Worm (Caenorhabditis elegans) whole organism, L4 larva: ENCODE results near the gene B0034.4.

Experiments used
- D1046.2 ChIP-seq: fragments of 200-800 bp; sonication (Bioruptor generic); IDR thresholded peaks from 2 replicates; pipeline ENCODE4 v1.3.6; 2022; ENCODE audit warnings: missing genetic modification characterization, missing compliant biosample characterization
- F10B5.3 ChIP-seq: sonication (generic microtip); optimal IDR thresholded peaks from 2 replicates; lab custom pipeline; 2016; ENCODE audit warnings: mild to moderate bottlenecking, missing genetic modification characterization, missing compliant biosample characterization
- ZK337.2 ChIP-seq: fragments of 200-800 bp; sonication (Bioruptor generic); IDR thresholded peaks from 2 replicates; pipeline ENCODE4 v1.3.6; 2022; ENCODE audit warnings: missing genetic modification reagents, missing genetic modification characterization, missing compliant biosample characterization
- aha-1 ChIP-seq: fragments of 150-350 bp; peaks from one replicate; lab custom pipeline; 2014; ENCODE audit warnings: missing biosample characterization, missing genetic modification characterization
- aly-2 ChIP-seq: sonication (generic microtip); optimal IDR thresholded peaks from 2 replicates; lab custom pipeline; 2018; ENCODE audit warnings: missing biosample characterization, missing genetic modification characterization
- ceh-44 ChIP-seq: fragments of 200-800 bp; sonication (Bioruptor generic); IDR thresholded peaks from 2 replicates; pipeline ENCODE4 v1.3.6; 2022; ENCODE audit warnings: missing genetic modification reagents, missing genetic modification characterization, missing compliant biosample characterization
- ceh-62 ChIP-seq: sonication (generic microtip); optimal IDR thresholded peaks from 2 replicates; lab custom pipeline; 2017; ENCODE audit warnings: missing biosample characterization, missing genetic modification characterization
- ctbp-1 ChIP-seq: fragments of 200-800 bp; sonication (Bioruptor generic); IDR thresholded peaks from 2 replicates; pipeline ENCODE4 v1.3.6; 2022; ENCODE audit warnings: missing genetic modification reagents, missing genetic modification characterization, missing compliant biosample characterization
- egl-27 ChIP-seq: sonication (generic microtip); optimal IDR thresholded peaks from 3 replicates; lab custom pipeline; 2017; ENCODE audit warnings: missing biosample characterization, missing genetic modification reagents, missing genetic modification characterization
- egl-43 ChIP-seq: fragments of 200-800 bp; sonication (Bioruptor generic); IDR thresholded peaks from 2 replicates; pipeline ENCODE4 v1.3.6; 2022; ENCODE audit warnings: missing genetic modification reagents, missing genetic modification characterization, missing compliant biosample characterization
- fkh-10 ChIP-seq: fragments of 150-350 bp; optimal IDR thresholded peaks from 2 replicates; lab custom pipeline; 2014; ENCODE audit warnings: missing biosample characterization, missing genetic modification reagents, missing genetic modification characterization
- fos-1 ChIP-seq: fragments of 150-350 bp; optimal IDR thresholded peaks from 2 replicates; lab custom pipeline; 2014; ENCODE audit warnings: missing biosample characterization, missing genetic modification characterization
- hif-1 ChIP-seq, 2 experiments: sonication (generic microtip); optimal IDR thresholded peaks; 2 replicates each; lab custom pipeline; 2016 to 2017; ENCODE audit warnings: missing compliant biosample characterization in 2 of 2, missing genetic modification characterization in 2 of 2, missing genetic modification reagents in 2 of 2, missing genotype in 2 of 2, mild to moderate bottlenecking in 1 of 2
- hlh-11 ChIP-seq: fragments of 200-800 bp; sonication (Bioruptor generic); optimal IDR thresholded peaks from 2 replicates; lab custom pipeline; 2018; ENCODE audit warnings: mild to moderate bottlenecking, missing genetic modification characterization, missing compliant biosample characterization
- hlh-30 ChIP-seq: sonication (generic microtip); optimal IDR thresholded peaks from 2 replicates; lab custom pipeline; 2017; ENCODE audit warnings: antibody characterized with exemption, mild to moderate bottlenecking, missing genetic modification characterization, missing compliant biosample characterization; ENCODE audit not compliant: insufficient read depth
- jun-1 ChIP-seq: fragments of 150-350 bp; optimal IDR thresholded peaks from 2 replicates; lab custom pipeline; 2014; ENCODE audit warnings: missing biosample characterization, missing genetic modification reagents, missing genetic modification characterization
- lin-15B ChIP-seq: fragments of 150-350 bp; sonication (generic microtip); optimal IDR thresholded peaks from 3 replicates; lab custom pipeline; 2014; ENCODE audit warnings: missing biosample characterization, missing genetic modification characterization
- lir-3 ChIP-seq: sonication (generic microtip); optimal IDR thresholded peaks from 2 replicates; lab custom pipeline; 2016; ENCODE audit warnings: mild to moderate bottlenecking, missing genetic modification characterization, missing compliant biosample characterization
- lsy-2 ChIP-seq, 2 experiments: fragments of 150-350 bp in 1 of 2; sonication (generic microtip) in 1 of 2; optimal IDR thresholded peaks; 2 replicates each; lab custom pipeline; 2014 to 2017; ENCODE audit warnings: missing biosample characterization in 2 of 2, missing genetic modification characterization in 2 of 2
- mxl-3 ChIP-seq: fragments of 200-800 bp; sonication (Bioruptor generic); optimal IDR thresholded peaks from 2 replicates; lab custom pipeline; 2018; ENCODE audit warnings: mild to moderate bottlenecking, missing genetic modification characterization, missing compliant biosample characterization
- nhr-11 ChIP-seq: fragments of 150-350 bp; optimal IDR thresholded peaks from 2 replicates; lab custom pipeline; 2014; ENCODE audit warnings: missing biosample characterization, missing genetic modification characterization
- nhr-42 ChIP-seq: fragments of 200-800 bp; sonication (Bioruptor generic); IDR thresholded peaks from 2 replicates; pipeline ENCODE4 v1.3.6; 2022; ENCODE audit warnings: missing genetic modification characterization, missing compliant biosample characterization
- nhr-76 ChIP-seq: fragments of 150-350 bp; optimal IDR thresholded peaks from 2 replicates; lab custom pipeline; 2014; ENCODE audit warnings: missing biosample characterization, missing genetic modification characterization
- nhr-77 ChIP-seq: fragments of 150-350 bp; optimal IDR thresholded peaks from 2 replicates; lab custom pipeline; 2014; ENCODE audit warnings: missing biosample characterization, missing genetic modification characterization
- pha-4 ChIP-seq, 2 experiments: fragments of 150-350 bp in 1 of 2; fragments of 200-800 bp in 1 of 2; sonication (Bioruptor generic) in 1 of 2; IDR thresholded peaks in 1 of 2; optimal IDR thresholded peaks in 1 of 2; 2 replicates each; pipeline versions ENCODE4 v1.3.6 to Lab custom; 2014 to 2022; ENCODE audit warnings: missing genetic modification characterization in 2 of 2, missing genetic modification reagents in 2 of 2, missing biosample characterization in 1 of 2, missing compliant biosample characterization in 1 of 2
- pqm-1 ChIP-seq: sonication (generic microtip); optimal IDR thresholded peaks from 2 replicates; lab custom pipeline; 2017; ENCODE audit warnings: missing biosample characterization, missing genetic modification characterization
- rbr-2 ChIP-seq: sonication (generic microtip); optimal IDR thresholded peaks from 2 replicates; lab custom pipeline; 2016; ENCODE audit warnings: missing genotype, missing genetic modification characterization, missing compliant biosample characterization
- saeg-2 ChIP-seq: fragments of 200-800 bp; sonication (Bioruptor generic); IDR thresholded peaks from 2 replicates; pipeline ENCODE4 v1.3.6; 2022; ENCODE audit warnings: missing genetic modification reagents, missing genetic modification characterization, missing compliant biosample characterization
- snpc-1.2 ChIP-seq: fragments of 200-800 bp; sonication (Bioruptor generic); IDR thresholded peaks from 2 replicates; pipeline ENCODE4 v1.3.6; 2022; ENCODE audit warnings: missing genetic modification reagents, missing genetic modification characterization, missing compliant biosample characterization
- unc-39 ChIP-seq: sonication (generic microtip); optimal IDR thresholded peaks from 2 replicates; lab custom pipeline; 2017; ENCODE audit warnings: missing biosample characterization, missing genetic modification characterization
- unc-62 ChIP-seq, 3 experiments: fragments of 150-350 bp in 1 of 3; sonication (generic microtip); optimal IDR thresholded peaks in 2 of 3; peaks in 1 of 3; 1 replicate in 1 of 3; 2 replicates in 2 of 3; lab custom pipeline; 2014 to 2017; ENCODE audit warnings: missing biosample characterization in 3 of 3, missing genetic modification characterization in 3 of 3, missing genetic modification reagents in 3 of 3, missing genotype in 1 of 3
- zag-1 ChIP-seq: fragments of 150-350 bp; optimal IDR thresholded peaks from 2 replicates; lab custom pipeline; 2014; ENCODE audit warnings: missing biosample characterization, missing genetic modification characterization
- zip-11 ChIP-seq: fragments of 200-800 bp; sonication (Bioruptor generic); IDR thresholded peaks from 2 replicates; pipeline ENCODE4 v1.3.6; 2022; ENCODE audit warnings: missing genetic modification characterization, missing compliant biosample characterization
- zip-2 ChIP-seq: fragments of 150-350 bp; optimal IDR thresholded peaks from 2 replicates; lab custom pipeline; 2014; ENCODE audit warnings: missing biosample characterization, missing genetic modification characterization
- ztf-11 ChIP-seq: fragments of 150-350 bp; optimal IDR thresholded peaks from 2 replicates; lab custom pipeline; 2014; ENCODE audit warnings: missing biosample characterization, missing genetic modification characterization
- ztf-7 ChIP-seq: fragments of 150-350 bp; optimal IDR thresholded peaks from 2 replicates; lab custom pipeline; 2014; ENCODE audit warnings: missing biosample characterization, missing genetic modification characterization

The B0034.4 gene

DNA sequence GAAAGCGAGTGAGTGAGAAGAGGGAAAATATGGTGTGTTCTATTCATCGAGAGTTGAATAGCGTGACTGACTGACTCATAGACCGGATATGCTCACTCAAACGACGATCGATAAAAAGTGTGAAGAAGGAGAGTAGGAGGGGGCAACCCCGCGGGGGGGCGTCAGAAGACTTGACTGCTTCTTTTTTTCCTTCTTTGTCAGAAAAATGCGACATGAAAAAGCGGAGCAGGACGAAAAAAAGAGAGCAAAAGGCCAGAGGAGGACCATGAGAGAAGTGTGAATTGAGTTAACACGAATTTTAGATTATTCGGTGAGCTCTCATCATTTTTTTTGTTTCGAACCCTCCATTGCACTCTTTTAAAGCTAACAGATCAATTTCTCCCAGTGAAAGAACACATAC, 7.0 kb downstream of the B0034.4 start:
- TF ChIP-seq hif-1 (tag; optimal IDR thresholded peaks at IDR 0.05; lab: Kevin White, UChicago), result no peak
- TF ChIP-seq lsy-2 (tag; optimal IDR thresholded peaks at IDR 0.05; lab: Kevin White, UChicago), result peak in 1 of 2 experiments; percentile 14
- peak in 1 of 2 experiments; percentile 94 for TF ChIP-seq unc-62 (GFP tag; optimal IDR thresholded peaks at IDR 0.05 in 1 of 2; lab: Kevin White, UChicago)
- no peak for TF ChIP-seq unc-62 (tag; optimal IDR thresholded peaks at IDR 0.05; lab: Kevin White, UChicago)
- peak; percentile 9 for TF ChIP-seq fkh-10
- no peak for TF ChIP-seq F10B5.3 (tag; lab: Kevin White, UChicago)
- TF ChIP-seq mxl-3 (GFP tag; lab: Kevin White, UChicago), result no peak
- TF ChIP-seq hlh-11, result peak; percentile 5
- no peak for TF ChIP-seq fos-1 (tag; lab: Kevin White, UChicago)
- peak; percentile 9 for TF ChIP-seq rbr-2 (tag; lab: Kevin White, UChicago)
- no peak for TF ChIP-seq lir-3 (tag; lab: Kevin White, UChicago)
- TF ChIP-seq saeg-2 (GFP tag; lab: Robert Waterston, UW), result no peak
- TF ChIP-seq lin-15B (tag; lab: Kevin White, UChicago), result no peak
- TF ChIP-seq hlh-30, result peak; percentile 33

DNA sequence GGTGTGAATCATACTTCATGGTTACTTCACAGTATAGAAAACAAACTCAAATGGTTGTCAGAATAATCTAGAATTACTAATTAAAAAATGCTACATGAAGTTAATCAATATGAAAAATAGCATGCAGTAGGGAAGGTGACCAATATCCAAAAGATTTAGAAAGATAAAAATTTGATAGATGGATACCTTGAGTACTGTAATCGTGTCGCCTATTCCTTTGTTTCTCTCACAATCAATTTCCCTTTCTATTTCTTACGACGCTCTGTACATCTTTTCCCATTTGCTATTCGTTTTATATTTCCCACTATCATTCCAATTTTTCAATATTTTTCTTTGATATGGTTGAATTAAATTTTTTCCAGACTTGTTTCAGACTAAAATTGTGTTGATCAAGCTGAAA, 8.0 kb downstream of the B0034.4 start, which contains the start of gene B0034.7:
Gene B0034.7 (plus strand): TSS at position 301 of the 400 bp plus-strand sequence.
- TF ChIP-seq ZK337.2 (GFP tag; lab: Robert Waterston, UW), result no peak
- TF ChIP-seq nhr-77 (tag; lab: Kevin White, UChicago), result no peak
- TF ChIP-seq lsy-2 (tag; optimal IDR thresholded peaks at IDR 0.05; lab: Kevin White, UChicago), result no peak
- no peak for TF ChIP-seq egl-43
- TF ChIP-seq unc-62 (GFP tag; optimal IDR thresholded peaks at IDR 0.05 in 1 of 2; lab: Kevin White, UChicago), result no peak
- TF ChIP-seq unc-62 (tag; optimal IDR thresholded peaks at IDR 0.05; lab: Kevin White, UChicago), result no peak
- TF ChIP-seq ceh-62, result no peak
- no peak for TF ChIP-seq pha-4 (GFP tag; IDR thresholded peaks at IDR 0.05; lab: Robert Waterston, UW)
- no peak for TF ChIP-seq pha-4 (tag; optimal IDR thresholded peaks at IDR 0.05; lab: Kevin White, UChicago)
- TF ChIP-seq snpc-1.2 (GFP tag; lab: Robert Waterston, UW), result no peak
- no peak for TF ChIP-seq zip-11 (GFP tag; lab: Robert Waterston, UW)
- no peak for TF ChIP-seq unc-39
- no peak for TF ChIP-seq zag-1 (tag; lab: Kevin White, UChicago)
- TF ChIP-seq pqm-1 (tag; lab: Kevin White, UChicago), result no peak
- TF ChIP-seq ztf-7 (tag; lab: Kevin White, UChicago), result no peak

DNA sequence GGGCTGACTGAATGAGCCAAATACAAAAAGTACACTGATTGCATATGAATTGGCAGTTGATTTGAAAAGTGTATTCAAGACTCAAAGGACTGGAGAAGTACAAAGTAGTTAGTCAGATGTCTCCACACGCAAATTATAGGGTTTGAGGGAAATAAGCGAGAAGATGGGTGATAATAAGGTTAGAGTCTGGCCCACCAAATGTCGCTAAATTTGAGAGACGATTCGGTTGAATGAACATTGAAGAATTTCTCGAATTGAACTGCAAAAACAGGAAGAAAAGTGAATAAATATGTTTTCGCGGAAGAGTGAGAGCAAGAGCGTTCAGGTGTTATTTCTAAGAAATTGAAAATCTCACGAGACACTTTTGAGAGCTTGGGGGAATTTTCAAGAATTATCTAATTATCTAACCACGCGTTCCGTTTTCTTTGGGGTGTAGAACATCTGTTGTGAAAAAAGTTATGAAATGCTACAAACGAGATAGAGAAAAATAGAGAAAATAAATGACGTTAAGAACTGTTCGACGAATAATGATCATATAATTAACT, 9.7 kb downstream of the B0034.4 start:
- TF ChIP-seq egl-27 (no peak), nhr-11 (peak; percentile 44), nhr-42 (GFP tag; lab: Robert Waterston, UW) (no peak), ztf-11 (tag; lab: Kevin White, UChicago) (no peak), jun-1 (tag; lab: Kevin White, UChicago) (no peak), ceh-44 (GFP tag; lab: Robert Waterston, UW) (no peak)

DNA sequence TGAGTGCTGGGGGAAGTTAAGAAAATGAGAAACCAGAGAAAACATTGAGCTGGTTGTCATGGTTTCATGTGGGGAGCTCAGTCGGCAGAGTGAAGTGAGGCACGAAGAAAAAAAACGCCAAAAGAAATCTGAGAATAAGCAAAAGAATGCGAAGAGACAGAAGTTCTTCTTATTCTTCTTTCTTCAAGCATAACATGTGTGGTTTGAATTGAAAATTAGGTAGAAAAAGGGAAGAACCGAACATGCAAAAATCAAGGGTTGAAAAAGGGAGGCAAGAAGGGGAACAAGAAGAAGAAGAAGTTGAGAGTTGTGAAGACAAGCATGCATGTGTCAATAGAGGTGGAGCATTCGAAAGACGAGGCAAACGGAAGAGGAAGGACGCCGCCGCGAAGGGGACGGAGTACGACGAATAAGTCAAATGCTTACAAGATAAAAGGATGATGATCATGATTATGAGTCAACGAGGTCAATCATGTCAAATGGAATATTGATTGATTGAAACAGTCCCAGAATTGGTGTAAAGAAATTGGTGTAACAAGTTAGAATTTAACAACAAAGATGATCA, 11.4 kb downstream of the B0034.4 start:
- TF ChIP-seq D1046.2 (GFP tag; lab: Robert Waterston, UW) (no peak), zip-2 (tag; lab: Kevin White, UChicago) (no peak), nhr-11 (peak; percentile 17), ctbp-1 (GFP tag; lab: Robert Waterston, UW) (peak; percentile 51; the same call in 1 of the 2 replicates), egl-43 (no peak), aha-1 (tag; lab: Kevin White, UChicago) (peak; percentile 89), aly-2 (tag; lab: Kevin White, UChicago) (no peak), mxl-3 (GFP tag; lab: Kevin White, UChicago) (no peak), nhr-76 (tag; lab: Kevin White, UChicago) (no peak)
- TF ChIP-seq, all 104 proteins: peak for 3
